Fruit fly (Drosophila melanogaster) S2 (cell line): ENCODE measurements around the gene Jhbp3.

Experiments used
- CG8478 ChIP-seq: fragments of >200 bp; optimal IDR thresholded peaks from 2 replicates; lab custom pipeline; 2018
- CTCF ChIP-seq, 2 experiments: fragments of >200 bp; optimal IDR thresholded peaks; 2 replicates each; lab custom pipeline; 2018

dm6 chr3R:4984688-4985087, 29.6 kb upstream of the Jhbp3 start:
- TF ChIP-seq CTCF (optimal IDR thresholded peaks at IDR 0.05; lab: Kevin White, UChicago) (no peak), CG8478 (lab: Kevin White, UChicago) (no peak)
